Fruit fly (Drosophila melanogaster) whole organism: ENCODE data around the gene TotF.

ENCODE experiments used
- CG8478 ChIP-seq: fragments of >200 bp; optimal IDR thresholded peaks from 2 replicates; lab custom pipeline; 2018; ENCODE audit warnings: inconsistent platforms
- Dll ChIP-seq: fragments of >200 bp; optimal IDR thresholded peaks from 2 replicates; lab custom pipeline; 2017
- EcR ChIP-seq, 2 experiments: fragments of >200 bp; optimal IDR thresholded peaks; 2 replicates each; lab custom pipeline; 2017; ENCODE audit warnings: missing biosample characterization in 2 of 2, missing genetic modification characterization in 2 of 2, missing genetic modification reagents in 2 of 2
- pan ChIP-seq: fragments of >200 bp; optimal IDR thresholded peaks from 2 replicates; lab custom pipeline; 2017
- psq ChIP-seq: fragments of >200 bp; optimal IDR thresholded peaks from 2 replicates; lab custom pipeline; 2017
- usp ChIP-seq: fragments of >200 bp; optimal IDR thresholded peaks from 2 replicates; lab custom pipeline; 2017; ENCODE audit warnings: missing biosample characterization, missing genetic modification characterization, mixed read lengths

Gene TotF

DNA sequence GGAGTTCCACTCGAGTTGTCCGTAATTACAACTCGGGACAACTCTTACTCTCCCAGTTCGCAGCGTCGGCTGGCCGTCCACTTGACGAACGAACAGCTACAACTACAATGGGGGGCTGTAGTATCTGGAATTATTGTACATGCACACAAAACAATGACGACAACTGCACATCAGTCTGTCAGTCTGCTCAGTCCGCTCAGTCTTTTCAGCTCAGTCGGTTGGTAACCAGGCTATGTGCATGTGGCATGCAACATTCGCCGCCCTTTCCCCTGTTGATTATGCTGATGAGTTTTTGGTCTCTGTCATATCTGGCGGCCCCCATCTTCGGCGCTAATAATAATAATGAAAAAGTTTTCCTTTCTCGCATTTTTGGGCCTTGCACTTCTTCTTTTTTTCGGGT, 27.9 kb upstream of the TotF start:
- no peak for TF ChIP-seq CG8478

DNA sequence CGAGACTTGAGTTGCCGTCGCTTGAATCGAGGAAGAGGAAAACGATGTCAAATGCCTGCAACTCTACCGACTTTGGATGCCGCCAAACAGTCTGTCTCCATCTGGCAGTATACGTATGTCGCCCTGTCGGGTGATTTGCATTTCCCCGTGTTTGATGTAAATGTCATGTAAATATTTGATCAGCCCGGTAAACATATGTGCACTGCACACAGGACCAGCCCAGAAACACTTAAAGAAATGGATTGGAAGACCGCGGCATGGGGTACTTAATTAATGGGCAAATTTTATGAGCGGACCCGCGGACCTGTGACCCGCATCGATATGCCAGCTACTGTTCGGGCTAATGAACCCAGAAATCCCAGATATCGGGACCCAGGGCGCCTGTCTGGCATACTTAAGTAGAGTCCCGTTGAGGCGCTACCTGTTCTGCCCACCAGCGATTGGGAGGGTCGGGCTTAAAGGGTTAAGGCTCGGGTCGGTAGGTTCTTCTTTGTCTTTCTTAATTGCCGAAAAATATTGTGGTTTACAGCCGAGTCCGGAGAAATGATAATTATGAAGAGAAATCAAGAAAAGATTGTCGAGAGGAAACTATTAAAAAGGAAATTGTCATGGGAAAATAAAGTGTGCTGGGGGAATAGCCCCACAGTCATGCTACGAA, 25.8 kb upstream of the TotF start:
- TF ChIP-seq Dll (lab: Kevin White, UChicago) (no peak), pan (lab: Kevin White, UChicago) (no peak), psq (lab: Kevin White, UChicago) (no peak), CG8478 (no peak), EcR (GFP tag; optimal IDR thresholded peaks at IDR 0.05; lab: Kevin White, UChicago) (no peak), usp (GFP tag; lab: Kevin White, UChicago) (no peak)

- TF ChIP-seq pan (lab: Kevin White, UChicago) = no peak
- no peak for TF ChIP-seq usp (GFP tag; lab: Kevin White, UChicago)
- no peak for TF ChIP-seq CG8478
- no peak for TF ChIP-seq Dll (lab: Kevin White, UChicago)
- TF ChIP-seq psq (lab: Kevin White, UChicago) = no peak
- TF ChIP-seq EcR (GFP tag; optimal IDR thresholded peaks at IDR 0.05; lab: Kevin White, UChicago) = no peak
These were observed 23.1 kb upstream of the TotF start for dm6 chr2L:19935085-19935846.

- no peak for TF ChIP-seq CG8478
- TF ChIP-seq usp (GFP tag; lab: Kevin White, UChicago) = no peak
- no peak for TF ChIP-seq psq (lab: Kevin White, UChicago)
- no peak for TF ChIP-seq EcR (GFP tag; optimal IDR thresholded peaks at IDR 0.05; lab: Kevin White, UChicago)
- no peak for TF ChIP-seq Dll (lab: Kevin White, UChicago)
- TF ChIP-seq pan (lab: Kevin White, UChicago) = no peak
These were observed 20.3 kb upstream of the TotF start for dm6 chr2L:19932523-19932922.

DNA sequence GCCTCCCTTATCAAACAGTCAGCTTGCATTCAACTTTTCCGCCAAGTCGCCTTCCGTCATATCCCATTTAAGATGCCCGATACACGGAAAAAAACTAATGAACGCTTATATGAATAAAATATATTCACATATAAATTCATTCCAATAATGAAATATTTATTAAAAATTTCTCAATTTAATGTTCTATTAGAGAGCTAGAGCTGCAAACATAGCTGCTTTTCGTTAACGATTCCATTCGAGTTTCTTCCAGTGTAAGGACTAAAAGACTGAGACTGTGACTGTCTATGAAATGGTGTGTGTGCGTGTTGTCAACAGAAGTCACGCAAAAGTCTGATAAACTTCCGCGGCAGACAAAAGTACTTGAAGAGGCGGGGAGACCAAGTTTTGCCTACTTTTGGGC, 17.9 kb upstream of the TotF start:
- TF ChIP-seq psq (lab: Kevin White, UChicago) (no peak), pan (lab: Kevin White, UChicago) (no peak), Dll (lab: Kevin White, UChicago) (no peak), EcR (GFP tag; optimal IDR thresholded peaks at IDR 0.05; lab: Kevin White, UChicago) (no peak), CG8478 (no peak), usp (GFP tag; lab: Kevin White, UChicago) (no peak)

DNA sequence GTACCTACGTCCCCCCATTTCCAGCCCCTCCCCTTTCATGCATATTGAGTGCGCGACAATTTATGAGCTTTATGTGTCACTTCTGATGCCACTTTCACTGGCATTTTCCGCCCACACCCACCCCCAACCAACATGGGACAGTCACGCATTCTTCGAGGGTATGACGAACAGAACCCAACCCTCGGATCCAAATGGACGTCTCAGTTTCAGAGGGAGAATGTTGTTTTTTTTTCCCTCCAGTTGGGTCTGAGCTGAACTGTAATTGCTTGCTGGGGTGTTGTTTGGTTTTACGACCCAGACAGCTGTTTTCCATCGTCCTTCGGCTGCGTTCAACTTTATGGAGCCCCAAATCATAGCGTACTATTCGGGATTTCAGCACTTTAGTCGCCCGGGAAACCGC, 11.6 kb upstream of the TotF start:
- TF ChIP-seq CG8478 = no peak
- no peak for TF ChIP-seq psq (lab: Kevin White, UChicago)
- no peak for TF ChIP-seq Dll (lab: Kevin White, UChicago)
- TF ChIP-seq usp (GFP tag; lab: Kevin White, UChicago) = no peak
- no peak for TF ChIP-seq EcR (GFP tag; optimal IDR thresholded peaks at IDR 0.05; lab: Kevin White, UChicago)
- no peak for TF ChIP-seq pan (lab: Kevin White, UChicago)

DNA sequence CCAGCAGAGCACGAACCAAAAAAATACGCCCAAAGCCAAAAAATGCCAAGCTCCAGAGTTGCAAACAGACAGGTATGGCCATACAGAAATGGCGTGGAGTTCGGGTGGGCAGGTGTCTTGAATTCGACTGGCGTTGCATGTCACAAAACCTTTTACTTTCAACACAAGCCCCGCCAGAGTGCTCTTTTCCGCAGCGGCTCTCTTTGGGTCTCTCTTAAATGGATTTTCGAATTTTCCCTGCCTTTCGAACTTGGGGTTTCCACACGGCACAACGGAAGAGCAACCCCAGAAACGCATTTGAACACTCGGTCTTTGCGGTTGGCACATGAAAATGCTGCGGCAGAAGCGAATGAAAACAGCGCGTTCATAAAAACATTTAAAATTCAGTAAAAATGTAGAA, 5.7 kb upstream of the TotF start:
- TF ChIP-seq CG8478 = no peak
- TF ChIP-seq usp (GFP tag; lab: Kevin White, UChicago) = no peak
- no peak for TF ChIP-seq psq (lab: Kevin White, UChicago)
- TF ChIP-seq Dll (lab: Kevin White, UChicago) = no peak
- no peak for TF ChIP-seq pan (lab: Kevin White, UChicago)
- no peak for TF ChIP-seq EcR (GFP tag; optimal IDR thresholded peaks at IDR 0.05; lab: Kevin White, UChicago)

dm6 chr2L:19916982-19917381, 4.8 kb upstream of the TotF start:
- TF ChIP-seq EcR (GFP tag; optimal IDR thresholded peaks at IDR 0.05; lab: Kevin White, UChicago) (no peak), psq (lab: Kevin White, UChicago) (no peak), pan (lab: Kevin White, UChicago) (no peak), Dll (lab: Kevin White, UChicago) (no peak), usp (GFP tag; lab: Kevin White, UChicago) (no peak), CG8478 (no peak)

dm6 chr2L:19915195-19915594, 3.0 kb upstream of the TotF start:
- TF ChIP-seq pan (lab: Kevin White, UChicago) (no peak), Dll (lab: Kevin White, UChicago) (no peak), psq (lab: Kevin White, UChicago) (no peak), EcR (GFP tag; optimal IDR thresholded peaks at IDR 0.05; lab: Kevin White, UChicago) (no peak), CG8478 (no peak), usp (GFP tag; lab: Kevin White, UChicago) (no peak)

- TF ChIP-seq EcR (GFP tag; optimal IDR thresholded peaks at IDR 0.05; lab: Kevin White, UChicago) (no peak), CG8478 (no peak), psq (lab: Kevin White, UChicago) (no peak), pan (lab: Kevin White, UChicago) (no peak), Dll (lab: Kevin White, UChicago) (no peak), usp (GFP tag; lab: Kevin White, UChicago) (no peak)
These were observed 1.2 kb upstream of the TotF start, which contains the start of gene TotE for dm6 chr2L:19913416-19913815. TSS of gene TotE (minus strand) at chr2L:19913516.

DNA sequence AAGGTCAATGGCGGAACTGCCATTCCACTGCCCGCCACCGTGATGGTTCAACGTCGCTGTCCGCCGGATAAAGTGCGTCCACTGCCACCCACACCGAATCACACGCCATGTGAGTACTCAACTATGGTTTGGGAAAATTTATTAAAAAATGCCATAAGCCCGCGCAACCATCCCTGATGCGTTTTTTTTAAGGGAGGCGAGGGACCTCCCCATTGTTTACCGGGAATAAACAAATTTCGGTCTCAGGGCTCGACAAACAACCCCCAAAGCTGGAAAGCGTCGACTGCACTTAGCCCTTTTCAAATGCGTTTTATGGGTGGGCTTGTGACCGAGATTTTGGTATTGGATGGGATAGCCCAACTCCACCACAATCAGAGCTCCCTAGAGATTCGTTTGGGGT, 4.4 kb downstream of the TotF start:
- no peak for TF ChIP-seq EcR (GFP tag; optimal IDR thresholded peaks at IDR 0.05; lab: Kevin White, UChicago)
- no peak for TF ChIP-seq CG8478
- TF ChIP-seq Dll (lab: Kevin White, UChicago) = no peak

dm6 chr2L:19905233-19905632, 6.9 kb downstream of the TotF start:
- no peak for TF ChIP-seq psq (lab: Kevin White, UChicago)
- no peak for TF ChIP-seq EcR (GFP tag; optimal IDR thresholded peaks at IDR 0.05; lab: Kevin White, UChicago)
- TF ChIP-seq CG8478 = no peak
- no peak for TF ChIP-seq pan (lab: Kevin White, UChicago)
- TF ChIP-seq usp (GFP tag; lab: Kevin White, UChicago) = no peak
- no peak for TF ChIP-seq Dll (lab: Kevin White, UChicago)
